Worm (Caenorhabditis elegans): ENCODE measurements around the gene C34B4.5.
A peak's percentile ranks its signal among the peaks of the same experiment; 100 is the strongest.

DNA sequence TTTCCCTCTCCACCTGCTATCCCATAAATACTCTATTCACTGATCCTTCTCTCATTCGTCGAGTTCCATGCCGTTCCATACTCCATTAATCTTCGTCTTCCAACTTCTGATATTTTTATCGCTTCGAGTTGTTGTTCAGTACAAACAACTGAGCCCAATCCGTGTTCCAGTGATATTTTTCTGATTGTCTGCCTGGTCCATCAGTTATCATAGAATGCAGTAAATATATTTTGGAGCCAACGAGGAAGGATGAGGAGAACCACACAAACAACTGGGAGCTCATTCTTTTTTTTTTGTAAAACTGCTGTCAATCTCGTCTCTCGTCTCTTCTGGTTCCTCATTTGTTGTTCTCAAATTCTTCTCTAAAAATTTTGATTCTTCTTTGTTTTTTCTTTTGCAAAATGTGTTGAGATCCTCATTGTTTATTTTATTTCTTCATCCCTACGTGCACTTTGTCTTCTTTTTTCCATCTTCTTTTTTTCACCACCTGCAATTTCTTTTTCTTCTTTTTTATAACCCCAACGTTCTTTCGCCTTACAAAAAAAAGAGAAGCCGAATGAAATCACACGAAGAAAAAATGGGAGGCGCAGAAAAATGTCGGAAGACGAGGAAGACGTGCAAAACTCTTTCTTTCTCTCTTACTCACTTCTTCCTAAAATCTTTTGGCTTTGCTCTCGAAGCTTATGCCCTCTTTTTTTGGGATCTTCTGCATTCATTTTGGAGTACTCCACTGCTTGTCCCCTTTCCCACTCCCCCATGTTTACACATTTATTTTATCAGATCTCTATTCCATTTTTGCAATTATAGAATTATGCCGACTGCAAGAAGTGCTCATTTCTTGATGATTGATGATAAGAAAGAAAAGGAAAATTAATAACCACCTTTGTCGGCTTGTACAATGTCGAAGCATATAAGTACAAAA is 11.7 kb upstream of the C34B4.5 start:
- TF ChIP-seq fos-1 (tag; optimal IDR thresholded peaks at IDR 0.05) (no peak), elt-2 (tag; optimal IDR thresholded peaks at IDR 0.05) (peak; percentile 32), nfya-1 (tag; optimal IDR thresholded peaks at IDR 0.05; ENCODE audit: insufficient read depth) (no peak), ceh-28 (tag; optimal IDR thresholded peaks at IDR 0.05) (no peak), lin-15B (tag; optimal IDR thresholded peaks at IDR 0.05) (no peak), ceh-82 (tag; optimal IDR thresholded peaks at IDR 0.05) (no peak), ztf-4 (tag; optimal IDR thresholded peaks at IDR 0.05) (no peak)
